Worm (Caenorhabditis elegans) whole organism, L2 larva: Measurements from ENCODE around the gene rrf-3.

Source experiments
- C34F6.9 ChIP-seq: fragments of 150-350 bp; optimal IDR thresholded peaks from 2 replicates; lab custom pipeline; 2014; ENCODE audit warnings: missing biosample characterization, missing genetic modification characterization
- mdl-1 ChIP-seq, 2 experiments: fragments of 150-350 bp in 1 of 2; sonication (generic microtip) in 1 of 2; optimal IDR thresholded peaks; 2 replicates each; lab custom pipeline; 2017; ENCODE audit warnings: missing biosample characterization in 2 of 2, missing genetic modification characterization in 2 of 2
- nhr-77 ChIP-seq: fragments of 150-350 bp; optimal IDR thresholded peaks from 2 replicates; lab custom pipeline; 2014; ENCODE audit warnings: missing biosample characterization, missing genetic modification characterization
- snpc-4 ChIP-seq: fragments of 150-350 bp; optimal IDR thresholded peaks from 2 replicates; lab custom pipeline; 2014; ENCODE audit warnings: missing biosample characterization, missing genetic modification characterization
- unc-55 ChIP-seq: fragments of 150-350 bp; sonication (generic microtip); optimal IDR thresholded peaks from 3 replicates; lab custom pipeline; 2014; ENCODE audit warnings: missing biosample characterization, missing genetic modification reagents, missing genetic modification characterization
- zag-1 ChIP-seq: fragments of 150-350 bp; optimal IDR thresholded peaks from 2 replicates; lab custom pipeline; 2014; ENCODE audit warnings: missing biosample characterization, missing genetic modification characterization

DNA sequence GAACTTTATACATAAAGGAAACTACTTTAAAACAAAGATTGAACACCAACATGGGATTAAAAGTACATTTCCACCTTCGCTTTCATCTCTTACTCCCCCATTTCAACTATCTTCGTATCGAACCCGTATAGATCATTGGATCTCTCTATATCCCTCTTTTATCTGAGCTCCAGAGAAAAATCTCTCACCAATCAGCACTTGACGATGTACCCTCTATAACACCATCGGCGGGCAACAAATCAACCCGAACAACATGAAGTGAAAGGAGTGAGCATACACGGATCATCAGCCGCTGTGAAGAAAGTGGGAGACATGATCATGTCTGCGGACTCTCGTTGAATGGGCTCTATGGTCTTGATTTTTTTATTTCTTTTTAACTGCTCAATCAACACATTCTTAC is 44.8 kb upstream of the rrf-3 start:
- TF ChIP-seq zag-1 (tag; lab: Kevin White, UChicago) (no peak), unc-55 (GFP tag; lab: Kevin White, UChicago) (no peak), mdl-1 (tag; optimal IDR thresholded peaks at IDR 0.05; lab: Kevin White, UChicago) (no peak), nhr-77 (no peak), snpc-4 (tag; lab: Kevin White, UChicago) (no peak), C34F6.9 (no peak)
